Fruit fly (Drosophila melanogaster) whole organism, embryonic: Measurements from ENCODE around the gene CG18577.

Experiments used
- ATbp ChIP-seq: fragments of 200-800 bp; sonication (Bioruptor generic); optimal IDR thresholded peaks from 2 replicates; lab custom pipeline; 2017; ENCODE audit warnings: missing biosample characterization, mild to moderate bottlenecking, missing genetic modification characterization, missing genetic modification reagents
- Awh ChIP-seq: fragments of 200-800 bp; sonication (Bioruptor generic); IDR thresholded peaks from 2 replicates; pipeline ENCODE4, ENCODE4 v1.3.6; 2022; ENCODE audit warnings: missing biosample characterization, missing genetic modification characterization
- BtbVII ChIP-seq: fragments of 200-800 bp; sonication (Bioruptor generic); optimal IDR thresholded peaks from 3 replicates; lab custom pipeline; 2017; ENCODE audit warnings: missing biosample characterization, mild to moderate bottlenecking, missing genetic modification characterization
- CG10147 ChIP-seq: fragments of 200-800 bp; sonication (Bioruptor generic); optimal IDR thresholded peaks from 2 replicates; lab custom pipeline; 2019; ENCODE audit warnings: missing biosample characterization, mild to moderate bottlenecking, missing genetic modification characterization, moderate library complexity
- CG11696 ChIP-seq: fragments of 200-800 bp; sonication (Bioruptor generic); IDR thresholded peaks from 2 replicates; pipeline ENCODE4 v1.3.6; 2022; ENCODE audit warnings: missing biosample characterization, missing genetic modification characterization
- CG12391 ChIP-seq: fragments of 200-800 bp; sonication (Bioruptor generic); optimal IDR thresholded peaks from 3 replicates; lab custom pipeline; 2018; ENCODE audit warnings: missing biosample characterization, mild to moderate bottlenecking, missing genetic modification characterization, moderate library complexity
- CG13123 ChIP-seq: fragments of 200-800 bp; sonication (Bioruptor generic); optimal IDR thresholded peaks from 2 replicates; lab custom pipeline; 2016; ENCODE audit warnings: missing biosample characterization, missing genetic modification characterization
- CG14667 ChIP-seq: fragments of 200-800 bp; sonication (Bioruptor generic); IDR thresholded peaks from 2 replicates; pipeline ENCODE4 v1.3.6; 2022; ENCODE audit warnings: missing biosample characterization, missing genetic modification characterization
- CG14965 ChIP-seq: fragments of 200-800 bp; sonication (Bioruptor generic); optimal IDR thresholded peaks from 2 replicates; lab custom pipeline; 2016; ENCODE audit warnings: missing biosample characterization, missing genetic modification characterization, borderline replicate concordance
- CG15011 ChIP-seq: fragments of 200-800 bp; sonication (Bioruptor generic); optimal IDR thresholded peaks from 3 replicates; lab custom pipeline; 2018; ENCODE audit warnings: missing biosample characterization, mild to moderate bottlenecking, missing genetic modification characterization
- CG1529 ChIP-seq: fragments of 200-800 bp; sonication (Bioruptor generic); optimal IDR thresholded peaks from 3 replicates; lab custom pipeline; 2018; ENCODE audit warnings: missing biosample characterization, missing genetic modification characterization
- CG2678 ChIP-seq: fragments of 200-800 bp; sonication (Bioruptor generic); optimal IDR thresholded peaks from 3 replicates; lab custom pipeline; 2019; ENCODE audit warnings: missing biosample characterization, mild to moderate bottlenecking, missing genetic modification characterization, moderate library complexity
- CG2712 ChIP-seq: fragments of 200-800 bp; optimal IDR thresholded peaks from 3 replicates; lab custom pipeline; 2019; ENCODE audit warnings: missing biosample characterization, mild to moderate bottlenecking, missing genetic modification characterization, moderate library complexity
- CG30431 ChIP-seq: fragments of 200-800 bp; sonication (Bioruptor generic); optimal IDR thresholded peaks from 2 replicates; lab custom pipeline; 2017; ENCODE audit warnings: missing biosample characterization, missing genetic modification characterization
- CG32532 ChIP-seq: fragments of 200-800 bp; sonication (Bioruptor generic); IDR thresholded peaks from 2 replicates; pipeline ENCODE4 v1.3.6; 2022; ENCODE audit warnings: missing biosample characterization, missing genetic modification characterization
- CG32767 ChIP-seq: fragments of 200-800 bp; sonication (Bioruptor generic); IDR thresholded peaks from 2 replicates; pipeline ENCODE4 v1.3.6; 2022; ENCODE audit warnings: missing biosample characterization, missing genetic modification characterization
- CG3407 ChIP-seq: fragments of 200-800 bp; sonication (Bioruptor generic); optimal IDR thresholded peaks from 2 replicates; lab custom pipeline; 2018; ENCODE audit warnings: missing biosample characterization, mild to moderate bottlenecking, missing genetic modification characterization
- CG42726 ChIP-seq: fragments of 200-800 bp; sonication (Bioruptor generic); IDR thresholded peaks from 2 replicates; pipeline ENCODE4 v1.3.6; 2022; ENCODE audit warnings: missing biosample characterization, missing genetic modification characterization; ENCODE audit not compliant: partially characterized antibody
- CG7963 ChIP-seq: fragments of 200-800 bp; sonication (Bioruptor generic); IDR thresholded peaks from 3 replicates; pipeline ENCODE4 v1.3.6; 2022; ENCODE audit warnings: missing biosample characterization, missing genetic modification characterization; ENCODE audit not compliant: partially characterized antibody
- D19A ChIP-seq: fragments of 200-800 bp; optimal IDR thresholded peaks from 3 replicates; lab custom pipeline; 2019; ENCODE audit warnings: missing biosample characterization, mild to moderate bottlenecking, missing genetic modification characterization, moderate library complexity
- Deaf1 ChIP-seq: fragments of 200-800 bp; optimal IDR thresholded peaks from 3 replicates; lab custom pipeline; 2019; ENCODE audit warnings: missing biosample characterization, mild to moderate bottlenecking, missing genetic modification characterization, moderate library complexity
- Eip74EF ChIP-seq, 2 experiments: fragments of 200-800 bp in 1 of 2; fragments of >200 bp in 1 of 2; sonication (Bioruptor generic) in 1 of 2; optimal IDR thresholded peaks; 2 replicates each; lab custom pipeline; 2017 to 2019; ENCODE audit warnings: missing biosample characterization in 2 of 2, missing genetic modification characterization in 2 of 2, mild to moderate bottlenecking in 1 of 2, moderate library complexity in 1 of 2
- HLH54F ChIP-seq: fragments of 200-800 bp; sonication (Bioruptor generic); optimal IDR thresholded peaks from 3 replicates; lab custom pipeline; 2016; ENCODE audit warnings: missing biosample characterization, missing genetic modification characterization
- HmgZ ChIP-seq: fragments of 200-800 bp; sonication (Bioruptor generic); optimal IDR thresholded peaks from 2 replicates; lab custom pipeline; 2018; ENCODE audit warnings: missing biosample characterization, mild to moderate bottlenecking, missing genetic modification characterization
- Kr ChIP-seq: fragments of 200-800 bp; sonication (Bioruptor generic); optimal IDR thresholded peaks from 2 replicates; lab custom pipeline; 2017; ENCODE audit warnings: missing biosample characterization, mild to moderate bottlenecking, missing genetic modification characterization
- Mes4 ChIP-seq: fragments of 200-800 bp; sonication (Bioruptor generic); optimal IDR thresholded peaks from 2 replicates; lab custom pipeline; 2016; ENCODE audit warnings: missing biosample characterization, missing genetic modification characterization
- Oli ChIP-seq: fragments of 200-800 bp; sonication (Bioruptor generic); optimal IDR thresholded peaks from 2 replicates; lab custom pipeline; 2018; ENCODE audit warnings: missing biosample characterization, mild to moderate bottlenecking, missing genetic modification characterization, moderate library complexity
- Optix ChIP-seq: fragments of 200-800 bp; sonication (Bioruptor generic); IDR thresholded peaks from 3 replicates; pipeline ENCODE4 v1.3.6; 2022; ENCODE audit warnings: missing biosample characterization, missing genetic modification characterization
- Vsx1 ChIP-seq: fragments of 200-800 bp; sonication (Bioruptor generic); optimal IDR thresholded peaks from 2 replicates; lab custom pipeline; 2017; ENCODE audit warnings: missing biosample characterization, mild to moderate bottlenecking, missing genetic modification characterization, missing genetic modification reagents
- abd-A ChIP-seq: fragments of 200-800 bp; sonication (Bioruptor generic); optimal IDR thresholded peaks from 3 replicates; lab custom pipeline; 2019; ENCODE audit warnings: missing biosample characterization, mild to moderate bottlenecking, missing genetic modification characterization, moderate library complexity
- aop ChIP-seq: fragments of 200-800 bp; sonication (Bioruptor generic); IDR thresholded peaks from 2 replicates; pipeline ENCODE4 v1.3.6; 2022; ENCODE audit warnings: missing biosample characterization, missing genetic modification characterization
- chinmo ChIP-seq: fragments of 200-800 bp; sonication (Bioruptor generic); IDR thresholded peaks from 4 replicates; pipeline ENCODE4 v1.3.6; 2022; ENCODE audit warnings: missing biosample characterization, missing genetic modification characterization; ENCODE audit not compliant: partially characterized antibody
- crp ChIP-seq, 2 experiments: fragments of 200-800 bp; sonication (Bioruptor generic); optimal IDR thresholded peaks; 2 replicates in 1 of 2; 3 replicates in 1 of 2; lab custom pipeline; 2017; ENCODE audit warnings: missing biosample characterization in 2 of 2, missing genetic modification characterization in 2 of 2, mild to moderate bottlenecking in 1 of 2, moderate library complexity in 1 of 2
- emc ChIP-seq: fragments of 200-800 bp; sonication (Bioruptor generic); optimal IDR thresholded peaks from 2 replicates; lab custom pipeline; 2016; ENCODE audit warnings: missing biosample characterization, missing genetic modification characterization
- exex ChIP-seq: fragments of 200-800 bp; sonication (Bioruptor generic); optimal IDR thresholded peaks from 4 replicates; lab custom pipeline; 2018; ENCODE audit warnings: missing biosample characterization, mild to moderate bottlenecking, missing genetic modification characterization, moderate library complexity
- grau ChIP-seq: fragments of 200-800 bp; optimal IDR thresholded peaks from 3 replicates; lab custom pipeline; 2019; ENCODE audit warnings: missing biosample characterization, mild to moderate bottlenecking, missing genetic modification characterization, moderate library complexity
- gsb ChIP-seq: fragments of 200-800 bp; sonication (Bioruptor generic); IDR thresholded peaks from 2 replicates; pipeline ENCODE4 v1.3.6; 2022; ENCODE audit warnings: missing biosample characterization, missing genetic modification characterization
- hkb ChIP-seq, 2 experiments: fragments of 200-800 bp in 1 of 2; fragments of >200 bp in 1 of 2; sonication (Bioruptor generic) in 1 of 2; IDR thresholded peaks in 1 of 2; optimal IDR thresholded peaks in 1 of 2; 2 replicates each; pipeline versions ENCODE4 v1.3.6 to Lab custom; 2017 to 2022; ENCODE audit warnings: missing biosample characterization in 1 of 2, missing genetic modification characterization in 1 of 2
- insv ChIP-seq, 2 experiments: fragments of 200-800 bp; sonication (Bioruptor generic); optimal IDR thresholded peaks; 3 replicates each; lab custom pipeline; 2016 to 2018; ENCODE audit warnings: missing biosample characterization in 2 of 2, missing genetic modification characterization in 2 of 2
- inv ChIP-seq: fragments of 200-800 bp; sonication (Bioruptor generic); IDR thresholded peaks from 2 replicates; pipeline ENCODE4 v1.3.6; 2022; ENCODE audit warnings: missing biosample characterization, missing genetic modification characterization; ENCODE audit not compliant: partially characterized antibody
- kah ChIP-seq: fragments of 200-800 bp; sonication (Bioruptor generic); optimal IDR thresholded peaks from 2 replicates; lab custom pipeline; 2018; ENCODE audit warnings: missing biosample characterization, mild to moderate bottlenecking, missing genetic modification characterization
- kay ChIP-seq: fragments of 200-800 bp; sonication (Bioruptor generic); optimal IDR thresholded peaks from 2 replicates; lab custom pipeline; 2016; ENCODE audit warnings: missing biosample characterization, missing genetic modification characterization
- mam ChIP-seq: fragments of 200-800 bp; sonication (Bioruptor generic); optimal IDR thresholded peaks from 3 replicates; lab custom pipeline; 2016; ENCODE audit warnings: missing biosample characterization, missing genetic modification characterization
- prd ChIP-seq, 3 experiments: fragments of >200 bp in 2 of 3; fragments of 200-800 bp in 1 of 3; sonication (Bioruptor generic) in 1 of 3; optimal IDR thresholded peaks in 2 of 3; IDR thresholded peaks in 1 of 3; 2 replicates in 2 of 3; 3 replicates in 1 of 3; pipeline versions ENCODE4 v1.3.6 to Lab custom; 2017 to 2022; ENCODE audit warnings: missing biosample characterization in 1 of 3, missing genetic modification characterization in 1 of 3
- psq ChIP-seq: fragments of 200-800 bp; sonication (Bioruptor generic); optimal IDR thresholded peaks from 2 replicates; lab custom pipeline; 2017; ENCODE audit warnings: missing biosample characterization, missing genetic modification characterization
- shn ChIP-seq: fragments of 200-800 bp; sonication (Bioruptor generic); optimal IDR thresholded peaks from 3 replicates; lab custom pipeline; 2016; ENCODE audit warnings: missing biosample characterization, missing genetic modification characterization
- trh ChIP-seq: fragments of 200-800 bp; sonication (Bioruptor generic); optimal IDR thresholded peaks from 2 replicates; lab custom pipeline; 2016; ENCODE audit warnings: missing biosample characterization, missing genetic modification characterization
- tx ChIP-seq: fragments of 200-800 bp; sonication (Bioruptor generic); optimal IDR thresholded peaks from 2 replicates; lab custom pipeline; 2016; ENCODE audit warnings: missing biosample characterization, missing genetic modification characterization

Gene CG18577

DNA sequence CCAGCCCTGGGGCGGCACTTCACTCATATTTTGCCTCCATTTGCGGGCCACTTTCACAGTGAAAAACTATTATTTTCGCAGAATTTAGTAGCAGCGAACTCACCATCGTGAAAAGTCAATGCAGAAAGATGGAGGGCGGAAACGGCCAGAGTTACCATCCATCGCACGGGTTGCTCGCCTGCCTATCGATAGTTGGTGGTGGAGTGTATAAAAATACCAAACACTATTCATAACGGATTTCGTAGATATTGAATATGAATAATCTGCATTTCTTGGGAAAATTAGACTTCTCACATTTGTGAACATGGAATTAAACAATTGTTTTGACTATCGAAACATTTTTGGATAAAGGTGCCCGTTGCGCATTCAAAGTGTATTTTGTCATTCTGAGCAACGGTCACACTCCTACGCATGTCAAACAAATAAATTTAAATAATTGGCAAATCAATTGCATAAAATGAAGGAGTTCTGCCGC, 20.3 kb downstream of the CG18577 start, which contains the start of the genes RpS25 and CG4820 (continued):
- TF ChIP-seq HmgZ (tag; lab: Kevin White, UChicago) (peak; percentile 92), CG32767 (GFP tag; lab: Robert Waterston, UW) (peak; percentile 66; the same call in 1 of the 2 replicates), HLH54F (GFP tag; lab: Kevin White, UChicago) (peak; percentile 84), CG3407 (GFP tag; lab: Kevin White, UChicago) (peak; percentile 87), Vsx1 (peak; percentile 90), CG13123 (peak; percentile 82), gsb (GFP tag; lab: Robert Waterston, UW) (peak; percentile 66), crp (GFP tag; optimal IDR thresholded peaks at IDR 0.05; lab: Kevin White, UChicago) (peak in 1 of 2 experiments; percentile 66), Awh (GFP tag; lab: Robert Waterston, UW) (peak; percentile 78), Oli (tag; lab: Kevin White, UChicago) (peak; percentile 82), CG30431 (GFP tag; lab: Kevin White, UChicago) (peak; percentile 83), Optix (peak; percentile 81), CG1529 (GFP tag; lab: Kevin White, UChicago) (peak; percentile 85), CG2678 (peak; percentile 85), CG14965 (GFP tag; lab: Kevin White, UChicago) (peak; percentile 66), Deaf1 (peak; percentile 58), tx (GFP tag; lab: Kevin White, UChicago) (peak; percentile 80), D19A (tag; lab: Kevin White, UChicago) (peak; percentile 65), exex (tag; lab: Kevin White, UChicago) (peak; percentile 69), CG14667 (GFP tag; lab: Robert Waterston, UW) (peak; percentile 65; the same call in 1 of the 2 replicates), CG10147 (GFP tag; lab: Kevin White, UChicago) (peak; percentile 89), aop (GFP tag; lab: Robert Waterston, UW) (0 out of 2 replicates have a peak, but pooled peaks have one; percentile 15), CG15011 (peak; percentile 91), CG42726 (GFP tag; lab: Robert Waterston, UW) (peak; percentile 69), CG32532 (peak; percentile 89), Eip74EF (GFP tag; optimal IDR thresholded peaks at IDR 0.05; lab: Kevin White, UChicago) (peak in 1 of 2 experiments; percentile 84), CG12391 (peak; percentile 92), chinmo (no peak), emc (GFP tag; lab: Kevin White, UChicago) (peak; percentile 90), psq (GFP tag; lab: Kevin White, UChicago) (peak; percentile 75), BtbVII (peak; percentile 92), CG7963 (GFP tag; lab: Robert Waterston, UW) (peak; percentile 69; the same call in 1 of the 3 replicates), kah (GFP tag; lab: Kevin White, UChicago) (peak; percentile 85), hkb (optimal IDR thresholded peaks at IDR 0.05; lab: Kevin White, UChicago) (peak; percentile 92), hkb (GFP tag; IDR thresholded peaks at IDR 0.05; lab: Robert Waterston, UW) (peak; percentile 90), kay (GFP tag; lab: Kevin White, UChicago) (peak; percentile 24), Kr (peak; percentile 72), grau (tag; lab: Kevin White, UChicago) (peak; percentile 86), ATbp (peak; percentile 87), Mes4 (GFP tag; lab: Kevin White, UChicago) (peak; percentile 97), abd-A (tag; lab: Kevin White, UChicago) (no peak), trh (GFP tag; lab: Kevin White, UChicago) (peak; percentile 86), shn (GFP tag; lab: Kevin White, UChicago) (peak; percentile 94), inv (GFP tag; lab: Robert Waterston, UW) (peak; percentile 78), CG11696 (GFP tag; lab: Robert Waterston, UW) (peak; percentile 42), mam (peak; percentile 76), insv (GFP tag; optimal IDR thresholded peaks at IDR 0.05; lab: Kevin White, UChicago) (peak in 1 of 2 experiments; percentile 84), CG2712 (tag; lab: Kevin White, UChicago) (peak; percentile 90), prd (optimal IDR thresholded peaks at IDR 0.05; lab: Kevin White, UChicago) (no peak), prd (GFP tag; IDR thresholded peaks at IDR 0.05; lab: Robert Waterston, UW) (peak; percentile 70)
